Fruit fly (Drosophila melanogaster) whole organism, embryonic: ENCODE results near the gene Cp16.

Source experiments
- Blimp-1 ChIP-seq: fragments of 200-800 bp; sonication (Bioruptor generic); optimal IDR thresholded peaks from 3 replicates; lab custom pipeline; 2018; ENCODE audit warnings: missing biosample characterization, missing genetic modification characterization, mild to moderate bottlenecking, moderate library complexity, missing genetic modification reagents
- CG10147 ChIP-seq: fragments of 200-800 bp; sonication (Bioruptor generic); optimal IDR thresholded peaks from 2 replicates; lab custom pipeline; 2019; ENCODE audit warnings: missing biosample characterization, mild to moderate bottlenecking, missing genetic modification characterization, moderate library complexity
- CG10431 ChIP-seq: fragments of 200-800 bp; sonication (Bioruptor generic); optimal IDR thresholded peaks from 3 replicates; lab custom pipeline; 2018; ENCODE audit warnings: missing biosample characterization, mild to moderate bottlenecking, missing genetic modification characterization
- CG11398 ChIP-seq: fragments of 200-800 bp; sonication (Bioruptor generic); optimal IDR thresholded peaks from 2 replicates; lab custom pipeline; 2016; ENCODE audit warnings: missing biosample characterization, missing genetic modification characterization
- CG12744 ChIP-seq: fragments of 200-800 bp; sonication (Bioruptor generic); optimal IDR thresholded peaks from 2 replicates; lab custom pipeline; 2016; ENCODE audit warnings: missing biosample characterization, missing genetic modification characterization
- CG13624 ChIP-seq: fragments of 200-800 bp; sonication (Bioruptor generic); optimal IDR thresholded peaks from 2 replicates; lab custom pipeline; 2016; ENCODE audit warnings: missing biosample characterization, missing genetic modification characterization
- CG14014 ChIP-seq: fragments of 200-800 bp; sonication (Bioruptor generic); IDR thresholded peaks from 2 replicates; pipeline ENCODE4 v1.3.6; 2022; ENCODE audit warnings: missing biosample characterization, missing genetic modification characterization
- CG14667 ChIP-seq: fragments of 200-800 bp; sonication (Bioruptor generic); IDR thresholded peaks from 2 replicates; pipeline ENCODE4 v1.3.6; 2022; ENCODE audit warnings: missing biosample characterization, missing genetic modification characterization
- CG15696 ChIP-seq: fragments of 200-800 bp; sonication (Bioruptor generic); optimal IDR thresholded peaks from 2 replicates; lab custom pipeline; 2019; ENCODE audit warnings: missing biosample characterization, mild to moderate bottlenecking, missing genetic modification characterization, moderate library complexity
- CG1647 ChIP-seq: fragments of 200-800 bp; sonication (Bioruptor generic); optimal IDR thresholded peaks from 3 replicates; lab custom pipeline; 2016; ENCODE audit warnings: missing biosample characterization, missing genetic modification characterization
- CG16779 ChIP-seq: fragments of 200-800 bp; sonication (Bioruptor generic); IDR thresholded peaks from 2 replicates; pipeline ENCODE4 v1.3.6; 2022; ENCODE audit warnings: missing biosample characterization, missing genetic modification characterization
- CG17612 ChIP-seq: fragments of 200-800 bp; sonication (Bioruptor generic); IDR thresholded peaks from 2 replicates; pipeline ENCODE4 v1.3.6; 2022; ENCODE audit warnings: missing biosample characterization, missing genetic modification characterization
- CG31224 ChIP-seq: fragments of 200-800 bp; sonication (Bioruptor generic); IDR thresholded peaks from 2 replicates; pipeline ENCODE4 v1.3.6; 2022; ENCODE audit warnings: missing biosample characterization, missing genetic modification characterization
- CG31388 ChIP-seq: fragments of 200-800 bp; sonication (Bioruptor generic); optimal IDR thresholded peaks from 2 replicates; lab custom pipeline; 2016; ENCODE audit warnings: missing biosample characterization, missing genetic modification characterization
- CG32772 ChIP-seq: fragments of 200-800 bp; sonication (Bioruptor generic); IDR thresholded peaks from 2 replicates; pipeline ENCODE4 v1.3.6; 2022; ENCODE audit warnings: missing biosample characterization, missing genetic modification characterization
- CG33213 ChIP-seq: fragments of 200-800 bp; sonication (Bioruptor generic); optimal IDR thresholded peaks from 3 replicates; lab custom pipeline; 2016; ENCODE audit warnings: missing biosample characterization, missing genetic modification characterization
- CG3847 ChIP-seq: fragments of 200-800 bp; sonication (Bioruptor generic); IDR thresholded peaks from 2 replicates; pipeline ENCODE4 v1.3.6; 2022; ENCODE audit warnings: missing biosample characterization, missing genetic modification characterization
- CG42726 ChIP-seq: fragments of 200-800 bp; sonication (Bioruptor generic); IDR thresholded peaks from 2 replicates; pipeline ENCODE4 v1.3.6; 2022; ENCODE audit warnings: missing biosample characterization, missing genetic modification characterization; ENCODE audit not compliant: partially characterized antibody
- CG4328 ChIP-seq: fragments of 200-800 bp; sonication (Bioruptor generic); optimal IDR thresholded peaks from 3 replicates; lab custom pipeline; 2017; ENCODE audit warnings: missing biosample characterization, missing genetic modification reagents, missing genetic modification characterization
- CG4730 ChIP-seq: fragments of 200-800 bp; sonication (Bioruptor generic); IDR thresholded peaks from 2 replicates; pipeline ENCODE4 v1.3.6; 2022; ENCODE audit warnings: missing biosample characterization, missing genetic modification characterization
- CG5180 ChIP-seq: fragments of 200-800 bp; sonication (Bioruptor generic); optimal IDR thresholded peaks from 3 replicates; lab custom pipeline; 2017; ENCODE audit warnings: missing biosample characterization, missing genetic modification characterization, mild to moderate bottlenecking, moderate library complexity, missing genetic modification reagents
- CG6765 ChIP-seq: fragments of 200-800 bp; sonication (Bioruptor generic); optimal IDR thresholded peaks from 3 replicates; lab custom pipeline; 2017; ENCODE audit warnings: missing biosample characterization, mild to moderate bottlenecking, missing genetic modification characterization
- CG8388 ChIP-seq: fragments of 200-800 bp; sonication (Bioruptor generic); optimal IDR thresholded peaks from 2 replicates; lab custom pipeline; 2019; ENCODE audit warnings: missing biosample characterization, mild to moderate bottlenecking, missing genetic modification characterization, moderate library complexity
- CG8924 ChIP-seq: fragments of 200-800 bp; optimal IDR thresholded peaks from 3 replicates; lab custom pipeline; 2019; ENCODE audit warnings: missing biosample characterization, mild to moderate bottlenecking, missing genetic modification characterization, moderate library complexity
- CHES-1-like ChIP-seq: fragments of 200-800 bp; sonication (Bioruptor generic); optimal IDR thresholded peaks from 2 replicates; lab custom pipeline; 2016; ENCODE audit warnings: missing biosample characterization, missing genetic modification characterization
- Camta ChIP-seq: fragments of 200-800 bp; sonication (Bioruptor generic); optimal IDR thresholded peaks from 2 replicates; lab custom pipeline; 2016; ENCODE audit warnings: missing biosample characterization, missing genetic modification characterization
- CkIIα-i1 ChIP-seq: fragments of 200-800 bp; sonication (Bioruptor generic); IDR thresholded peaks from 2 replicates; pipeline ENCODE4 v1.3.6; 2022; ENCODE audit warnings: missing biosample characterization, missing genetic modification characterization
- Dek ChIP-seq: fragments of 200-800 bp; sonication (Bioruptor generic); optimal IDR thresholded peaks from 3 replicates; lab custom pipeline; 2019; ENCODE audit warnings: missing biosample characterization, mild to moderate bottlenecking, missing genetic modification characterization, moderate library complexity
- Fer1 ChIP-seq: fragments of 200-800 bp; sonication (Bioruptor generic); optimal IDR thresholded peaks from 2 replicates; lab custom pipeline; 2017; ENCODE audit warnings: missing biosample characterization, mild to moderate bottlenecking, missing genetic modification characterization
- MBD-R2 ChIP-seq: fragments of 200-800 bp; sonication (Bioruptor generic); IDR thresholded peaks from 2 replicates; pipeline ENCODE4 v1.3.6; 2022; ENCODE audit warnings: missing biosample characterization, missing genetic modification characterization
- MESR4 ChIP-seq: fragments of 200-800 bp; sonication (Bioruptor generic); optimal IDR thresholded peaks from 2 replicates; lab custom pipeline; 2018; ENCODE audit warnings: missing biosample characterization, mild to moderate bottlenecking, missing genetic modification characterization, moderate library complexity
- Mrtf ChIP-seq: fragments of 200-800 bp; sonication (Bioruptor generic); IDR thresholded peaks from 3 replicates; pipeline ENCODE4 v1.3.6; 2022; ENCODE audit warnings: missing biosample characterization, missing genetic modification characterization
- Oli ChIP-seq: fragments of 200-800 bp; sonication (Bioruptor generic); optimal IDR thresholded peaks from 2 replicates; lab custom pipeline; 2018; ENCODE audit warnings: missing biosample characterization, mild to moderate bottlenecking, missing genetic modification characterization, moderate library complexity
- bab2 ChIP-seq: fragments of 200-800 bp; sonication (Bioruptor generic); optimal IDR thresholded peaks from 2 replicates; lab custom pipeline; 2016; ENCODE audit warnings: missing biosample characterization, missing genetic modification characterization
- da ChIP-seq: fragments of 200-800 bp; sonication (Bioruptor generic); optimal IDR thresholded peaks from 2 replicates; lab custom pipeline; 2016; ENCODE audit warnings: missing biosample characterization, missing genetic modification characterization
- dan ChIP-seq: fragments of 200-800 bp; sonication (Bioruptor generic); IDR thresholded peaks from 2 replicates; pipeline ENCODE4 v1.3.6; 2022; ENCODE audit warnings: missing biosample characterization, missing genetic modification characterization
- dpn ChIP-seq, 2 experiments: fragments of 200-800 bp; sonication (Bioruptor generic); optimal IDR thresholded peaks; 3 replicates each; lab custom pipeline; 2016; ENCODE audit warnings: missing biosample characterization in 2 of 2, missing genetic modification characterization in 2 of 2
- eve ChIP-seq, 2 experiments: fragments of >200 bp; optimal IDR thresholded peaks; 2 replicates each; lab custom pipeline; 2017; ENCODE audit warnings: missing biosample characterization in 2 of 2, missing genetic modification characterization in 2 of 2
- eyg ChIP-seq: fragments of 200-800 bp; sonication (Bioruptor generic); optimal IDR thresholded peaks from 3 replicates; lab custom pipeline; 2016; ENCODE audit warnings: missing biosample characterization, missing genetic modification characterization
- ftz-f1 ChIP-seq: fragments of 200-800 bp; sonication (Bioruptor generic); optimal IDR thresholded peaks from 2 replicates; lab custom pipeline; 2016; ENCODE audit warnings: missing biosample characterization, missing genetic modification characterization
- gcm ChIP-seq: fragments of 200-800 bp; sonication (Bioruptor generic); optimal IDR thresholded peaks from 2 replicates; lab custom pipeline; 2019; ENCODE audit warnings: missing biosample characterization, mild to moderate bottlenecking, missing genetic modification characterization, moderate library complexity
- gem ChIP-seq: fragments of 200-800 bp; sonication (Bioruptor generic); optimal IDR thresholded peaks from 2 replicates; lab custom pipeline; 2019; ENCODE audit warnings: missing biosample characterization, mild to moderate bottlenecking, missing genetic modification characterization, moderate library complexity
- gro ChIP-seq: fragments of 200-800 bp; sonication (Bioruptor generic); optimal IDR thresholded peaks from 2 replicates; lab custom pipeline; 2016; ENCODE audit warnings: missing biosample characterization, missing genetic modification characterization
- hbn ChIP-seq: fragments of 200-800 bp; sonication (Bioruptor generic); IDR thresholded peaks from 2 replicates; pipeline ENCODE4 v1.3.6; 2022; ENCODE audit warnings: missing biosample characterization, missing genetic modification characterization; ENCODE audit not compliant: partially characterized antibody
- insv ChIP-seq, 2 experiments: fragments of 200-800 bp; sonication (Bioruptor generic); optimal IDR thresholded peaks; 3 replicates each; lab custom pipeline; 2016 to 2018; ENCODE audit warnings: missing biosample characterization in 2 of 2, missing genetic modification characterization in 2 of 2
- jumu ChIP-seq: fragments of 200-800 bp; sonication (Bioruptor generic); optimal IDR thresholded peaks from 3 replicates; lab custom pipeline; 2016; ENCODE audit warnings: missing biosample characterization, missing genetic modification characterization
- ken ChIP-seq: fragments of 200-800 bp; sonication (Bioruptor generic); IDR thresholded peaks from 3 replicates; pipeline ENCODE4 v1.3.6; 2022; ENCODE audit warnings: missing biosample characterization, missing genetic modification characterization
- mirr ChIP-seq: fragments of 200-800 bp; sonication (Bioruptor generic); optimal IDR thresholded peaks from 3 replicates; lab custom pipeline; 2018; ENCODE audit warnings: missing biosample characterization, mild to moderate bottlenecking, missing genetic modification characterization
- nom ChIP-seq: fragments of 200-800 bp; sonication (Bioruptor generic); optimal IDR thresholded peaks from 2 replicates; lab custom pipeline; 2017; ENCODE audit warnings: missing biosample characterization, missing genetic modification characterization, mild to moderate bottlenecking, moderate library complexity, missing genetic modification reagents
- tap ChIP-seq: fragments of 200-800 bp; optimal IDR thresholded peaks from 3 replicates; lab custom pipeline; 2019; ENCODE audit warnings: missing biosample characterization, mild to moderate bottlenecking, missing genetic modification characterization, moderate library complexity
- tio ChIP-seq: fragments of 200-800 bp; sonication (Bioruptor generic); optimal IDR thresholded peaks from 2 replicates; lab custom pipeline; 2017; ENCODE audit warnings: missing biosample characterization, missing genetic modification characterization, inconsistent platforms

Gene Cp16

dm6 chr3L:8719990-8720559 lies 11.7 kb upstream of the Cp16 start, which contains the start of gene SrpRbeta (continued):
- TF ChIP-seq gem: no peak
- no peak for TF ChIP-seq dan
- TF ChIP-seq Oli (tag; lab: Kevin White, UChicago): no peak
- peak; percentile 63; the same call in 1 of the 2 replicates for TF ChIP-seq MBD-R2 (GFP tag; lab: Robert Waterston, UW)
- TF ChIP-seq CG16779 (GFP tag; lab: Robert Waterston, UW): 0 out of 2 replicates have a peak, but pooled peaks have one; percentile 27
- no peak for TF ChIP-seq insv (GFP tag; optimal IDR thresholded peaks at IDR 0.05; lab: Kevin White, UChicago)
- no peak for TF ChIP-seq CG4730 (GFP tag; lab: Robert Waterston, UW)
- no peak for TF ChIP-seq gcm (GFP tag; lab: Kevin White, UChicago)
- TF ChIP-seq CG10431: no peak
- peak; percentile 99 for TF ChIP-seq MESR4
- no peak for TF ChIP-seq Camta (GFP tag; lab: Kevin White, UChicago)
- TF ChIP-seq CG31224 (GFP tag; lab: Robert Waterston, UW): no peak
- no peak for TF ChIP-seq da
- no peak for TF ChIP-seq Dek (tag; lab: Kevin White, UChicago)
- TF ChIP-seq CG1647 (GFP tag; lab: Kevin White, UChicago): peak; percentile 6
- TF ChIP-seq CG31388 (GFP tag; lab: Kevin White, UChicago): no peak
- TF ChIP-seq CG17612 (GFP tag; lab: Robert Waterston, UW): no peak
- TF ChIP-seq CkIIα-i1: no peak
- peak; percentile 25 for TF ChIP-seq CHES-1-like (GFP tag; lab: Kevin White, UChicago)
- peak; percentile 31 to 56 for TF ChIP-seq dpn (GFP tag; optimal IDR thresholded peaks at IDR 0.05; lab: Kevin White, UChicago)
- TF ChIP-seq CG14667 (GFP tag; lab: Robert Waterston, UW): no peak
- peak; percentile 19 for TF ChIP-seq Fer1 (GFP tag; lab: Kevin White, UChicago)
- TF ChIP-seq CG3847: peak; percentile 42; the same call in 1 of the 2 replicates
- TF ChIP-seq CG11398 (GFP tag; lab: Kevin White, UChicago): no peak
- peak; percentile 60 for TF ChIP-seq gro (GFP tag; lab: Kevin White, UChicago)
- no peak for TF ChIP-seq CG5180 (GFP tag; lab: Kevin White, UChicago)
- no peak for TF ChIP-seq Mrtf (GFP tag; lab: Robert Waterston, UW)
- TF ChIP-seq CG6765 (GFP tag; lab: Kevin White, UChicago): no peak
- TF ChIP-seq mirr (GFP tag; lab: Kevin White, UChicago): peak; percentile 43
- TF ChIP-seq nom (GFP tag; lab: Kevin White, UChicago): peak; percentile 40
- no peak for TF ChIP-seq CG42726
- TF ChIP-seq jumu: peak; percentile 17
- TF ChIP-seq CG8924 (tag; lab: Kevin White, UChicago): no peak
- no peak for TF ChIP-seq CG10147 (GFP tag; lab: Kevin White, UChicago)
- no peak for TF ChIP-seq CG8388
- no peak for TF ChIP-seq eyg (GFP tag; lab: Kevin White, UChicago)
- TF ChIP-seq eve (GFP tag; optimal IDR thresholded peaks at IDR 0.05; lab: Kevin White, UChicago): no peak
- no peak for TF ChIP-seq tio (GFP tag; lab: Kevin White, UChicago)
- peak; percentile 45 for TF ChIP-seq CG13624 (GFP tag; lab: Kevin White, UChicago)
- 0 out of 2 replicates have a peak, but pooled peaks have one; percentile 24 for TF ChIP-seq CG14014
- no peak for TF ChIP-seq ftz-f1 (GFP tag; lab: Kevin White, UChicago)
- no peak for TF ChIP-seq tap (tag; lab: Kevin White, UChicago)
- TF ChIP-seq Blimp-1 (GFP tag; lab: Kevin White, UChicago): no peak
- TF ChIP-seq hbn (GFP tag; lab: Robert Waterston, UW): no peak
- TF ChIP-seq CG12744: no peak
- TF ChIP-seq CG33213: peak; percentile 54
- no peak for TF ChIP-seq CG4328 (GFP tag; lab: Kevin White, UChicago)
- TF ChIP-seq ken (GFP tag; lab: Robert Waterston, UW): 0 out of 3 replicates have a peak, but pooled peaks have one; percentile 5
- TF ChIP-seq CG15696: no peak
- no peak for TF ChIP-seq CG32772 (GFP tag; lab: Robert Waterston, UW)
- no peak for TF ChIP-seq bab2 (GFP tag; lab: Kevin White, UChicago)
